Worm (Caenorhabditis elegans) whole organism, young adult: ENCODE data around the gene R02F2.9.

Source experiments
- F57A8.1 ChIP-seq: fragments of 200-800 bp; sonication (Bioruptor generic); optimal IDR thresholded peaks from 2 replicates; lab custom pipeline; 2018; ENCODE audit warnings: mild to moderate bottlenecking, missing genetic modification characterization, moderate library complexity, missing compliant biosample characterization
- aptf-2 ChIP-seq: fragments of 200-800 bp; sonication (Bioruptor generic); conservative IDR thresholded peaks from 2 replicates; pipeline ENCODE4 v1.3.6; 2022; ENCODE audit warnings: missing genetic modification reagents, missing genetic modification characterization, missing compliant biosample characterization
- snpc-3.4 ChIP-seq: sonication (generic microtip); optimal IDR thresholded peaks from 2 replicates; lab custom pipeline; 2017; ENCODE audit warnings: missing genetic modification characterization, mild to moderate bottlenecking, missing compliant biosample characterization, antibody characterized with exemption, moderate library complexity, missing genotype, missing genetic modification reagents

DNA sequence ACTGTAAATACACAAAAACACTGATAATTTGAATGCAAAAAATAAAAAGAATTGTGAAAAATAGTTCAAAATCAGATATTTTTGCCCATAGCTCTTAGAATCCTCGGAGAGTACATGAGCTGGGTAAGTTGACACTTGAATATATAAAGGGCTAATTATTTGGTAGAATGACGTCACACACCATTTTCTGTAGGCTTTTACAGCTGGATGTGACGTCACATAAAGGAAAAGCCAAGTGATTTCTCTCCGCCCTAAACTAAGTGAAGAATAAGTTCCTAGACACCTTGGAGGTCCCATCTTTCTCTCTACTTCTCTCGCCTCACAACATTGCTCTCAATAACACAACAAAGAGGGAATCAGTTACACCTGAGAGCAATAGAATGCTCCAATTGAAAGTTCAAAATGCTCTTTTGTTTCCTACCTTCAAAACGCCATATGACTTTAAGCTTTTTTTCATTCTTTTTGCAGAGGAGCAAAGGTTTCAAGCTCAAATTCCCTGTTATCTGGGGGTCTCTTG lies 11.8 kb upstream of the R02F2.9 start, which contains the start of gene osg-1:
- TF ChIP-seq aptf-2 (no peak), snpc-3.4 (tag; lab: Kevin White, UChicago) (no peak), F57A8.1 (no peak)
